Worm (Caenorhabditis elegans): ENCODE data around the gene nlp-68.

nlp-68 gene

DNA sequence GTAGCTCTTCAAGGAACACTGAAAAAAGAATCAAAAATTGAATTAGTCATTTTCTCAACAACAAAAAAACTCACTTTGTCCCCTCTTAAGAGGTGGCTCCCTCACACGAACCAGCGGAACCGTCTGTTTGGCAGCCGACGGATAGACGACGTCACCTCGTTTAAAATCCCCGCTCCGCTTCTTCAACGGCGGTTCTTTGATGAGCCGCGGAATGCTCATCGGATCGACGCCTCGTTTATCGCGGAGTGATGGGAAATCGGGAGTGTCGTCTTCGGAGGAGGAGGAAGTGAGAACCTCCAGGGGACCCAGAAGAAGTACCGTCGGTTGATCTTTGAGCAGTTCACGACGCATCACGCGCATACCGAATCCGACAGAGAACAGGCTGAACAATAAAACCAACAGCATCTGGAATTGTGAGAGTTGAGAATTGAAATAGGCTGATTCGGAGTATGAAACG lies at the start of gene nlp-68:
TSS of gene nlp-68 (minus strand) at position 407 of the 457 bp plus-strand sequence.
- TF ChIP-seq F13C5.2 (tag; optimal IDR thresholded peaks at IDR 0.05) (no peak), ceh-36 (tag; optimal IDR thresholded peaks at IDR 0.05) (no peak), hmg-4 (GFP tag; optimal IDR thresholded peaks at IDR 0.05) (no peak), pes-1 (GFP tag; IDR thresholded peaks at IDR 0.05) (no peak), tbx-11 (GFP tag; IDR thresholded peaks at IDR 0.05) (no peak)

DNA sequence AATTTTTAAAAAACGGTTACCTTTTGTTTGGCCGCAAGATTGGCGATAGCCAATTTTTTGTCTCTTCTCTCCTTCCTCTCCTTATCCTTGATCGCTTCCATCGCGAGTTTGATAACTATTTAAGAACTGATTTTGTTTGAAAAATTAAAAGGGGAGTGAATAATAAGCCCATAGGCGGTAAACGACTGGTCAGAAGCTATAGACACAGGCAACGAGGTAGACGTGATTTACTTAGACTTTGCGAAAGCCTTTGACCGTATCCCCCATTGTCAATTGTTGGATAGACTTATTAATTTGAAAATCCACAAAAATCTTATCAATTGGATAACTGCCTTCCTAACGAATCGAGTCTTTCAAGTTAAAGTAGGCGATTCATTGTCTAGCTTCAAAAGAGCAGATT lies 47.3 kb upstream of the nlp-68 start, which contains the start of gene Y45F3A.5:
TSS of gene Y45F3A.5 (minus strand) at position 101 of the 400 bp plus-strand sequence.
- no peak for TF ChIP-seq hnd-1 (tag; optimal IDR thresholded peaks at IDR 0.05)
- no peak for TF ChIP-seq ets-7 (tag; optimal IDR thresholded peaks at IDR 0.05)

DNA sequence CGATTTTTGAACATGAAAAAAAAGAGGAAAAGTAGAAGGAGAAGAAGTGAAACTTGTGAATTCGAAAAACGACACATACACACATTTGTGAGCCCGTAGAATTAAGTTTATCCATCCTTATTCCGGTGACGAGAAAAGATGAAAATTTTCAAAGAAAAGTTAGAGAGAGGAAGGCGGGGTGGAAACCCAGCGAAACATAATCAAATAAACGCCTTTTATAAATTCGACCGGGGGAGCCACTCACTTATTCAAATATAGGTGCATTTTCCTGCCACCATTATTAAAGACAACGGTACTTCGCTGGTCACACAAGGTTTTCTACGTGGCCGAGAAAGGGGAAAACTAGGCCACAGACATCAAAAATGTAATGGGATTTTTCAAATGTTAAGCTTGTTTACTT lies 44.5 kb upstream of the nlp-68 start:
- TF ChIP-seq B0310.2 (tag; optimal IDR thresholded peaks at IDR 0.05) = no peak
- TF ChIP-seq tbx-37 (GFP tag; conservative IDR thresholded peaks at IDR 0.05) = 0 out of 2 replicates have a peak, but pooled peaks have one; percentile 12

DNA sequence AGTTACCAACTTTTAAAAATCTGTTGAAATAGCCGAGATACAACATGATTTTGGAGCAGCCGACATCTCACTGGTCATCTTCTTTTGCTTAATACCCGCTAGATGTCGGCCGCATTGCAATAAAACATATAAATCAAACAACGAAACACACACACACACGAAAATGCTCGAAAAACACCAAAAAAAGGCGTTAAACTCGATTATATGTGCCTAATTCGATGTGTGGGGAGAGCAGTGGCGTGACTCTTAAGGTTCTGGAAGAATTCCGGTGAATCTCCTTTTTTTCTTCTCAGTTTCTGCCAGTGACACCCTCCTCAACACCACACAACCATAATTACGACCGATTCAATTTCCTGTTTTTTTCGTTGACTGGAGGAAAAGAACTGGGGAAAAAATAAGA lies 41.2 kb upstream of the nlp-68 start:
- TF ChIP-seq sea-1 (GFP tag; conservative IDR thresholded peaks at IDR 0.05) (no peak), hmg-4 (GFP tag; optimal IDR thresholded peaks at IDR 0.05) (no peak), ets-7 (tag; optimal IDR thresholded peaks at IDR 0.05) (no peak), ceh-36 (tag; optimal IDR thresholded peaks at IDR 0.05) (no peak), ama-1 (optimal IDR thresholded peaks at IDR 0.05) (no peak), pes-1 (GFP tag; IDR thresholded peaks at IDR 0.05) (no peak), hmbx-1 (tag; optimal IDR thresholded peaks at IDR 0.05) (no peak)

DNA sequence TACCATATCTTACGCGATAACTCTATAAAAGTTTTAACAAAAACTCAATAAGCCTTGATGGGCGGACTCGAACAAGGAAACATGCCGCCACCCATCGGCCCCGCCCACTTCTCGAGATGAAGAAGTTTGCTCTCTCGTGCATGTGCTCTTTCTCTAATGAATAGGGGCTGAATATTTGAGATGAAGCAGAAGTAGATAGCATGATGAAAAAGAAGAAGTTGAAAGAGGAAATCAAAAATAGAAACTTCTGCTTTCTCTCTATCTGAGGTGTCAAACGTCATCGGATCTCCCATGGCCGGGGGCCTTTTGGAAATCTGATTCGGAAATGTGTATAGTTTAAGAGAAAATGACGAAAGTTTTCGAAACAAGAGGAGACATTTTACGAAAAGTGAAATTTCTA lies 39.9 kb upstream of the nlp-68 start:
- TF ChIP-seq hmbx-1 (tag; optimal IDR thresholded peaks at IDR 0.05) (no peak), ceh-13 (GFP tag; optimal IDR thresholded peaks at IDR 0.05) (no peak), ets-7 (tag; optimal IDR thresholded peaks at IDR 0.05) (no peak), sea-1 (GFP tag; conservative IDR thresholded peaks at IDR 0.05) (no peak), tbx-11 (GFP tag; IDR thresholded peaks at IDR 0.05) (no peak), ama-1 (optimal IDR thresholded peaks at IDR 0.05) (no peak), hnd-1 (tag; optimal IDR thresholded peaks at IDR 0.05) (no peak), pes-1 (GFP tag; IDR thresholded peaks at IDR 0.05) (no peak), B0310.2 (tag; optimal IDR thresholded peaks at IDR 0.05) (no peak), aly-1 (tag; optimal IDR thresholded peaks at IDR 0.05) (no peak), hmg-4 (GFP tag; optimal IDR thresholded peaks at IDR 0.05) (no peak), tra-4 (tag; optimal IDR thresholded peaks at IDR 0.05) (no peak)

DNA sequence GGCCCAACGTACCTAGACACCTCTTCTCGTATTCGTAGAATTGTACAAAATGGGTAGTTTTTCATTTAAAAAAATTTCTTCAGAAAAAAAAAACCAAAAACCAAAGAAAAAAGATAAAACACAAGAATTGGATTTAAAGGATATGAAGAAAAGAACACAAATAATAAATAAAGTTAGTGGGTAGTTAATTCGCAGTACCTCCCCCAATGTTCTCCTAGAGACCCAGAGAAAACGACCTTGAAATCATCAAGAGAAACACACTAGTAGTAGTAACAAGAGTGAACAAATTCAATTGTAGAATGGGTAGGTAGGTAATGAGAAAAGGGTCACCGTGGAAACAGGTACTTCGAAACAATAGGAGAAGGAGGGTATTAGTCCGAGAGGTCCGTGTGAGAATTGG lies 38.8 kb upstream of the nlp-68 start:
- no peak for TF ChIP-seq pes-1 (GFP tag; IDR thresholded peaks at IDR 0.05)
- TF ChIP-seq sea-1 (GFP tag; conservative IDR thresholded peaks at IDR 0.05) = no peak
- no peak for TF ChIP-seq aly-1 (tag; optimal IDR thresholded peaks at IDR 0.05)
- no peak for TF ChIP-seq B0310.2 (tag; optimal IDR thresholded peaks at IDR 0.05)
- TF ChIP-seq scrt-1 (GFP tag; IDR thresholded peaks at IDR 0.05) = no peak
- no peak for TF ChIP-seq F13C5.2 (tag; optimal IDR thresholded peaks at IDR 0.05)
- no peak for TF ChIP-seq ceh-13 (GFP tag; optimal IDR thresholded peaks at IDR 0.05)
- TF ChIP-seq hnd-1 (tag; optimal IDR thresholded peaks at IDR 0.05) = no peak
- TF ChIP-seq hmbx-1 (tag; optimal IDR thresholded peaks at IDR 0.05) = no peak
- no peak for TF ChIP-seq ama-1 (optimal IDR thresholded peaks at IDR 0.05)
- no peak for TF ChIP-seq tbx-11 (GFP tag; IDR thresholded peaks at IDR 0.05)
- no peak for TF ChIP-seq flt-1 (GFP tag; IDR thresholded peaks at IDR 0.05)
- TF ChIP-seq ets-7 (tag; optimal IDR thresholded peaks at IDR 0.05) = no peak

DNA sequence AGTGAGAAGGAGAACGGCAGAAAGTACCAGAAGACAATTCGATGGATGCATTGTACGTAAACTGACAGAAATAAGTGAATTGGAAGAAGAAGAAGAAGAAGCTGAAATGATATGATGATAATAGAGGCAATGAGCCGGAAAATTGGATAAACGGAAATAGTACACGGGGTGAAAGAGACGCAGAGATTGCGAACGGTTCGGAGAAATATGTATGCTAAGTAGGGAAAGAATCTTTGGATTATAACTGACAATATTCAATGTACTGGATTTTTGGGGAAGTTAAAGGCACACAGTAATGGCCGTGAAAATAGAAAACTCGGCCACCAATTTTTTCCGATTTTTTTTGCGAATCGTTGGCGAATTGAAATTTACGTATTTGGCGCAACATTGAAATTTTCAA lies 36.4 kb upstream of the nlp-68 start, which contains the start of gene Y45F3A.4:
TSS of gene Y45F3A.4 (minus strand) at position 101 of the 400 bp plus-strand sequence.
- no peak for TF ChIP-seq ama-1 (optimal IDR thresholded peaks at IDR 0.05)
- no peak for TF ChIP-seq tra-4 (tag; optimal IDR thresholded peaks at IDR 0.05)
- TF ChIP-seq ceh-13 (GFP tag; optimal IDR thresholded peaks at IDR 0.05) = no peak
- TF ChIP-seq hmg-4 (GFP tag; optimal IDR thresholded peaks at IDR 0.05) = no peak
- TF ChIP-seq F13C5.2 (tag; optimal IDR thresholded peaks at IDR 0.05) = no peak
- TF ChIP-seq pes-1 (GFP tag; IDR thresholded peaks at IDR 0.05) = no peak
- no peak for TF ChIP-seq flt-1 (GFP tag; IDR thresholded peaks at IDR 0.05)
- no peak for TF ChIP-seq scrt-1 (GFP tag; IDR thresholded peaks at IDR 0.05)
- TF ChIP-seq B0310.2 (tag; optimal IDR thresholded peaks at IDR 0.05) = no peak

DNA sequence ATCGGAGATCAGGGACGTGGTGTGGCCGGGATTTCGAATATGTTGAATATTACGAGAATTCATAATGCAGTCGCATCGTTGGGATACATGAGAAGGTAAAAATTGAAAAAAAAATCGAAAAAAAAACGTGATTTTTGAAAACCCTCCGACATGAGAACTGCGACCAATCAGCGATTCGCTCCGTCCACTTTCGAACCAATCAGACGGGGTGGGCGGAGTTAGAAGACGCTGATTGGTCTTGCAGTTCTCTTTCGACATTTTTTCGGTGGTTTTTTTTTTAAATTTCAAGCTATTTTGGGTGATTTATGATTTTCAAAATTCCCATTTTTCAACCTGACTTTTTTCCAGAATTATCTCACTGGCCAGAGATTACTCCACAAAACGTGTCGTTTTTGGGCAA lies 30.3 kb upstream of the nlp-68 start:
- no peak for TF ChIP-seq sea-1 (GFP tag; conservative IDR thresholded peaks at IDR 0.05)
- TF ChIP-seq tbx-37 (GFP tag; conservative IDR thresholded peaks at IDR 0.05) = no peak

DNA sequence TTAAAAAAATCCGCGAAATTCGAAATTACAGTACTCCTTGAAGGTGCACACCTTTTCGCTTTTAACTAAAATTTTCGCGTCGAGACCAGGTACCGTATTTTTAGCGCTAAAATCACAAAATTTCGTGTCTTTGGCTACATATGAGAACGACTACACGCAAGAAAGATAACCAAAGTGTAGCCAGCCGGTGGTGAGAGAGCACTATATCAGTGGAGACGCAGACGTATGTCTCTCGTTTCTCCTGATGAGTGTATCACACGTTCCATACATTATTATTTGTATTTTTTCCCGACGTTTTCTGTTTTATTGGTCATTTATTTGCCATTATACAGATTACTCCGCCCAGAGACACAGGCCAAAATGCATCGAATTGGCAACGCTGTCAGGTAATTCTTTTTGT lies 27.0 kb upstream of the nlp-68 start, which contains the start of gene acdh-11:
TSS of gene acdh-11 (plus strand) at position 333 of the 400 bp plus-strand sequence.
- no peak for TF ChIP-seq hmg-4 (GFP tag; optimal IDR thresholded peaks at IDR 0.05)
- TF ChIP-seq ceh-36 (tag; optimal IDR thresholded peaks at IDR 0.05) = no peak
- no peak for TF ChIP-seq aly-1 (tag; optimal IDR thresholded peaks at IDR 0.05)

DNA sequence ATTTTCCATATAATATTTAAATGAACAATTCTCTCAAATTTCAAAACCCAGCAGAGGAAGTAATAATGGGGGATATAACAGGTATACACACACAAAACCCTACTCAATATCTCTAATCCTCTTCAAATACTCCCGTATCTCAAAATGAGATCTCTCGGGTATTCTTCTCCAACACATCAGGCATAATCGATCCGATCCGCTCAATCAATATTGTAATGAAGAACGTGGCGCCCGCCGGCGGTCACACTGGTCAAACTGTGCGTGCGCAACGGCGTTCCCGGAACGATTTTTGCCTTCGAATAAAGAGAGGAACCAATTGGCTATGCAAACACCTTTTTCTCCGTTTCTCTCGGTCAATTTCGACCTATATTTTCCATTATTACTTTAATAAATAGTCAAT lies 23.6 kb upstream of the nlp-68 start:
- TF ChIP-seq aly-1 (tag; optimal IDR thresholded peaks at IDR 0.05) = no peak
- no peak for TF ChIP-seq tbx-11 (GFP tag; IDR thresholded peaks at IDR 0.05)
- no peak for TF ChIP-seq ama-1 (optimal IDR thresholded peaks at IDR 0.05)
- TF ChIP-seq scrt-1 (GFP tag; IDR thresholded peaks at IDR 0.05) = no peak
- TF ChIP-seq F13C5.2 (tag; optimal IDR thresholded peaks at IDR 0.05) = no peak
- TF ChIP-seq ceh-36 (tag; optimal IDR thresholded peaks at IDR 0.05) = no peak
- no peak for TF ChIP-seq ets-7 (tag; optimal IDR thresholded peaks at IDR 0.05)
- no peak for TF ChIP-seq flt-1 (GFP tag; IDR thresholded peaks at IDR 0.05)
- no peak for TF ChIP-seq hmbx-1 (tag; optimal IDR thresholded peaks at IDR 0.05)
- no peak for TF ChIP-seq pes-1 (GFP tag; IDR thresholded peaks at IDR 0.05)
- TF ChIP-seq sea-1 (GFP tag; conservative IDR thresholded peaks at IDR 0.05) = no peak
- no peak for TF ChIP-seq tra-4 (tag; optimal IDR thresholded peaks at IDR 0.05)
- TF ChIP-seq tbx-37 (GFP tag; conservative IDR thresholded peaks at IDR 0.05) = no peak
- no peak for TF ChIP-seq hmg-4 (GFP tag; optimal IDR thresholded peaks at IDR 0.05)
- no peak for TF ChIP-seq B0310.2 (tag; optimal IDR thresholded peaks at IDR 0.05)
- TF ChIP-seq hnd-1 (tag; optimal IDR thresholded peaks at IDR 0.05) = no peak
- TF ChIP-seq ceh-13 (GFP tag; optimal IDR thresholded peaks at IDR 0.05) = no peak
